Fruit fly (Drosophila melanogaster) whole organism, embryonic: ENCODE measurements around the gene CG14395.

ENCODE experiments used
- Asciz ChIP-seq: fragments of 200-800 bp; sonication (Bioruptor generic); optimal IDR thresholded peaks from 2 replicates; lab custom pipeline; 2017; ENCODE audit warnings: missing biosample characterization, mild to moderate bottlenecking, missing genetic modification characterization, missing genetic modification reagents
- Atf6 ChIP-seq: fragments of 200-800 bp; sonication (Bioruptor generic); IDR thresholded peaks from 2 replicates; pipeline ENCODE4 v1.3.6; 2022; ENCODE audit warnings: missing biosample characterization, missing genetic modification characterization
- BtbVII ChIP-seq: fragments of 200-800 bp; sonication (Bioruptor generic); optimal IDR thresholded peaks from 3 replicates; lab custom pipeline; 2017; ENCODE audit warnings: missing biosample characterization, mild to moderate bottlenecking, missing genetic modification characterization
- CG10543 ChIP-seq: fragments of 200-800 bp; sonication (Bioruptor generic); optimal IDR thresholded peaks from 3 replicates; lab custom pipeline; 2017; ENCODE audit warnings: missing biosample characterization, mild to moderate bottlenecking, missing genetic modification characterization, moderate library complexity
- CG10654 ChIP-seq: fragments of 200-800 bp; sonication (Bioruptor generic); optimal IDR thresholded peaks from 2 replicates; lab custom pipeline; 2016; ENCODE audit warnings: missing biosample characterization, missing genetic modification characterization
- CG11085 ChIP-seq: fragments of 200-800 bp; sonication (Bioruptor generic); IDR thresholded peaks from 2 replicates; pipeline ENCODE4 v1.3.6; 2022; ENCODE audit warnings: missing biosample characterization, missing genetic modification characterization
- CG11398 ChIP-seq: fragments of 200-800 bp; sonication (Bioruptor generic); optimal IDR thresholded peaks from 2 replicates; lab custom pipeline; 2016; ENCODE audit warnings: missing biosample characterization, missing genetic modification characterization
- CG11504 ChIP-seq: fragments of 200-800 bp; sonication (Bioruptor generic); optimal IDR thresholded peaks from 3 replicates; lab custom pipeline; 2019; ENCODE audit warnings: missing biosample characterization, mild to moderate bottlenecking, missing genetic modification characterization, moderate library complexity
- CG12659 ChIP-seq: fragments of 200-800 bp; sonication (Bioruptor generic); optimal IDR thresholded peaks from 3 replicates; lab custom pipeline; 2017; ENCODE audit warnings: mild to moderate bottlenecking, missing biosample characterization, missing genetic modification reagents, missing genetic modification characterization
- CG14965 ChIP-seq: fragments of 200-800 bp; sonication (Bioruptor generic); optimal IDR thresholded peaks from 2 replicates; lab custom pipeline; 2016; ENCODE audit warnings: missing biosample characterization, missing genetic modification characterization, borderline replicate concordance
- CG15073 ChIP-seq: fragments of 200-800 bp; sonication (Bioruptor generic); optimal IDR thresholded peaks from 2 replicates; lab custom pipeline; 2016; ENCODE audit warnings: missing biosample characterization, missing genetic modification characterization
- CG30020 ChIP-seq: fragments of 200-800 bp; optimal IDR thresholded peaks from 2 replicates; lab custom pipeline; 2019; ENCODE audit warnings: missing biosample characterization, mild to moderate bottlenecking, missing genetic modification characterization, moderate library complexity
- CG32767 ChIP-seq: fragments of 200-800 bp; sonication (Bioruptor generic); IDR thresholded peaks from 2 replicates; pipeline ENCODE4 v1.3.6; 2022; ENCODE audit warnings: missing biosample characterization, missing genetic modification characterization
- CG3281 ChIP-seq: fragments of 200-800 bp; sonication (Bioruptor generic); optimal IDR thresholded peaks from 3 replicates; lab custom pipeline; 2017; ENCODE audit warnings: missing biosample characterization, mild to moderate bottlenecking, missing genetic modification characterization
- CG3847 ChIP-seq: fragments of 200-800 bp; sonication (Bioruptor generic); IDR thresholded peaks from 2 replicates; pipeline ENCODE4 v1.3.6; 2022; ENCODE audit warnings: missing biosample characterization, missing genetic modification characterization
- CG5180 ChIP-seq: fragments of 200-800 bp; sonication (Bioruptor generic); optimal IDR thresholded peaks from 3 replicates; lab custom pipeline; 2017; ENCODE audit warnings: missing biosample characterization, missing genetic modification characterization, mild to moderate bottlenecking, moderate library complexity, missing genetic modification reagents
- CG6175 ChIP-seq: fragments of 200-800 bp; sonication (Bioruptor generic); IDR thresholded peaks from 3 replicates; pipeline ENCODE4 v1.3.6; 2022; ENCODE audit warnings: missing biosample characterization, missing genetic modification characterization
- CG7839 ChIP-seq: fragments of 200-800 bp; sonication (Bioruptor generic); optimal IDR thresholded peaks from 3 replicates; lab custom pipeline; 2018; ENCODE audit warnings: missing biosample characterization, mild to moderate bottlenecking, missing genetic modification characterization, moderate library complexity
- CG7928 ChIP-seq: fragments of 200-800 bp; sonication (Bioruptor generic); optimal IDR thresholded peaks from 2 replicates; lab custom pipeline; 2017; ENCODE audit warnings: missing biosample characterization, mild to moderate bottlenecking, missing genetic modification characterization
- CG8478 ChIP-seq: fragments of >200 bp; optimal IDR thresholded peaks from 2 replicates; lab custom pipeline; 2018
- CoRest ChIP-seq: fragments of 200-800 bp; sonication (Bioruptor generic); optimal IDR thresholded peaks from 3 replicates; lab custom pipeline; 2018; ENCODE audit warnings: missing biosample characterization, mild to moderate bottlenecking, missing genetic modification characterization, moderate library complexity
- D19B ChIP-seq: fragments of 200-800 bp; sonication (Bioruptor generic); optimal IDR thresholded peaks from 2 replicates; lab custom pipeline; 2017; ENCODE audit warnings: missing biosample characterization, mild to moderate bottlenecking, missing genetic modification characterization
- Dek ChIP-seq: fragments of 200-800 bp; sonication (Bioruptor generic); optimal IDR thresholded peaks from 3 replicates; lab custom pipeline; 2019; ENCODE audit warnings: missing biosample characterization, mild to moderate bottlenecking, missing genetic modification characterization, moderate library complexity
- H2.0 ChIP-seq: fragments of 200-800 bp; sonication (Bioruptor generic); IDR thresholded peaks from 2 replicates; pipeline ENCODE4 v1.3.6; 2022; ENCODE audit warnings: missing biosample characterization, missing genetic modification characterization
- HLHmδ ChIP-seq: fragments of 200-800 bp; sonication (Bioruptor generic); optimal IDR thresholded peaks from 2 replicates; lab custom pipeline; 2018; ENCODE audit warnings: missing biosample characterization, mild to moderate bottlenecking, missing genetic modification characterization, moderate library complexity
- Hmx ChIP-seq: fragments of 200-800 bp; sonication (Bioruptor generic); optimal IDR thresholded peaks from 2 replicates; lab custom pipeline; 2016; ENCODE audit warnings: missing biosample characterization, missing genetic modification characterization
- Kr ChIP-seq: fragments of 200-800 bp; sonication (Bioruptor generic); optimal IDR thresholded peaks from 2 replicates; lab custom pipeline; 2017; ENCODE audit warnings: missing biosample characterization, mild to moderate bottlenecking, missing genetic modification characterization
- Scr ChIP-seq: fragments of 200-800 bp; sonication (Bioruptor generic); IDR thresholded peaks from 2 replicates; pipeline ENCODE4 v1.3.6; 2022; ENCODE audit warnings: missing biosample characterization, missing genetic modification characterization; ENCODE audit not compliant: partially characterized antibody
- Spps ChIP-seq: fragments of 200-800 bp; sonication (Bioruptor generic); optimal IDR thresholded peaks from 2 replicates; lab custom pipeline; 2018; ENCODE audit warnings: missing biosample characterization, mild to moderate bottlenecking, missing genetic modification characterization
- TFAM ChIP-seq: fragments of 200-800 bp; sonication (Bioruptor generic); optimal IDR thresholded peaks from 2 replicates; lab custom pipeline; 2017; ENCODE audit warnings: missing biosample characterization, missing genetic modification characterization, inconsistent platforms
- Usf ChIP-seq: fragments of 200-800 bp; sonication (Bioruptor generic); optimal IDR thresholded peaks from 2 replicates; lab custom pipeline; 2017; ENCODE audit warnings: missing genotype, missing biosample characterization, missing genetic modification characterization
- ase ChIP-seq: fragments of 200-800 bp; sonication (Bioruptor generic); IDR thresholded peaks from 3 replicates; pipeline ENCODE4 v1.3.6; 2022; ENCODE audit warnings: missing biosample characterization, missing genetic modification characterization
- cas ChIP-seq: fragments of 200-800 bp; sonication (Bioruptor generic); IDR thresholded peaks from 2 replicates; pipeline ENCODE4 v1.3.6; 2022; ENCODE audit warnings: missing biosample characterization, missing genetic modification characterization
- ci ChIP-seq: fragments of 200-800 bp; sonication (Bioruptor generic); IDR thresholded peaks from 3 replicates; pipeline ENCODE4 v1.3.6; 2022; ENCODE audit warnings: missing biosample characterization, missing genetic modification characterization
- croc ChIP-seq: fragments of 200-800 bp; sonication (Bioruptor generic); conservative IDR thresholded peaks from 3 replicates; pipeline ENCODE4 v1.3.6; 2022; ENCODE audit warnings: missing biosample characterization, missing genetic modification characterization
- cwo ChIP-seq: fragments of 200-800 bp; sonication (Bioruptor generic); optimal IDR thresholded peaks from 3 replicates; lab custom pipeline; 2017; ENCODE audit warnings: missing biosample characterization, missing genetic modification characterization, mild to moderate bottlenecking, moderate library complexity, missing genetic modification reagents
- ftz-f1 ChIP-seq: fragments of 200-800 bp; sonication (Bioruptor generic); optimal IDR thresholded peaks from 2 replicates; lab custom pipeline; 2016; ENCODE audit warnings: missing biosample characterization, missing genetic modification characterization
- gcm2 ChIP-seq: fragments of 200-800 bp; sonication (Bioruptor generic); optimal IDR thresholded peaks from 2 replicates; lab custom pipeline; 2016; ENCODE audit warnings: missing biosample characterization, missing genetic modification characterization
- knrl ChIP-seq: fragments of 200-800 bp; sonication (Bioruptor generic); IDR thresholded peaks from 3 replicates; pipeline ENCODE4 v1.3.6; 2022; ENCODE audit warnings: missing biosample characterization, missing genetic modification characterization; ENCODE audit not compliant: partially characterized antibody
- nau ChIP-seq: fragments of 200-800 bp; sonication (Bioruptor generic); optimal IDR thresholded peaks from 3 replicates; lab custom pipeline; 2017; ENCODE audit warnings: missing biosample characterization, mild to moderate bottlenecking, missing genetic modification characterization, missing genetic modification reagents
- seq ChIP-seq: fragments of 200-800 bp; sonication (Bioruptor generic); IDR thresholded peaks from 2 replicates; pipeline ENCODE4 v1.3.6; 2022; ENCODE audit warnings: missing biosample characterization, missing genetic modification characterization
- shn ChIP-seq: fragments of 200-800 bp; sonication (Bioruptor generic); optimal IDR thresholded peaks from 3 replicates; lab custom pipeline; 2016; ENCODE audit warnings: missing biosample characterization, missing genetic modification characterization
- sisA ChIP-seq: fragments of 200-800 bp; sonication (Bioruptor generic); IDR thresholded peaks from 2 replicates; pipeline ENCODE4 v1.3.6; 2022; ENCODE audit warnings: missing biosample characterization, missing genetic modification characterization
- sr ChIP-seq: fragments of 200-800 bp; sonication (Bioruptor generic); IDR thresholded peaks from 3 replicates; pipeline ENCODE4 v1.3.6; 2022; ENCODE audit warnings: missing biosample characterization, missing genetic modification characterization
- ssp ChIP-seq: fragments of 200-800 bp; sonication (Bioruptor generic); IDR thresholded peaks from 2 replicates; pipeline ENCODE4 v1.3.6; 2022; ENCODE audit warnings: missing biosample characterization, missing genetic modification characterization
- tll ChIP-seq, 2 experiments: fragments of 200-800 bp in 1 of 2; fragments of >200 bp in 1 of 2; sonication (Bioruptor generic) in 1 of 2; optimal IDR thresholded peaks; 2 replicates each; lab custom pipeline; 2017 to 2019; ENCODE audit warnings: missing biosample characterization in 2 of 2, missing genetic modification characterization in 2 of 2, mild to moderate bottlenecking in 1 of 2, moderate library complexity in 1 of 2
- vvl ChIP-seq: fragments of 200-800 bp; sonication (Bioruptor generic); IDR thresholded peaks from 2 replicates; pipeline ENCODE4 v1.3.6; 2022; ENCODE audit warnings: missing biosample characterization, missing genetic modification characterization
- zf30C ChIP-seq: fragments of 200-800 bp; sonication (Bioruptor generic); optimal IDR thresholded peaks from 3 replicates; lab custom pipeline; 2018; ENCODE audit warnings: missing biosample characterization, mild to moderate bottlenecking, missing genetic modification characterization

CG14395 gene

DNA sequence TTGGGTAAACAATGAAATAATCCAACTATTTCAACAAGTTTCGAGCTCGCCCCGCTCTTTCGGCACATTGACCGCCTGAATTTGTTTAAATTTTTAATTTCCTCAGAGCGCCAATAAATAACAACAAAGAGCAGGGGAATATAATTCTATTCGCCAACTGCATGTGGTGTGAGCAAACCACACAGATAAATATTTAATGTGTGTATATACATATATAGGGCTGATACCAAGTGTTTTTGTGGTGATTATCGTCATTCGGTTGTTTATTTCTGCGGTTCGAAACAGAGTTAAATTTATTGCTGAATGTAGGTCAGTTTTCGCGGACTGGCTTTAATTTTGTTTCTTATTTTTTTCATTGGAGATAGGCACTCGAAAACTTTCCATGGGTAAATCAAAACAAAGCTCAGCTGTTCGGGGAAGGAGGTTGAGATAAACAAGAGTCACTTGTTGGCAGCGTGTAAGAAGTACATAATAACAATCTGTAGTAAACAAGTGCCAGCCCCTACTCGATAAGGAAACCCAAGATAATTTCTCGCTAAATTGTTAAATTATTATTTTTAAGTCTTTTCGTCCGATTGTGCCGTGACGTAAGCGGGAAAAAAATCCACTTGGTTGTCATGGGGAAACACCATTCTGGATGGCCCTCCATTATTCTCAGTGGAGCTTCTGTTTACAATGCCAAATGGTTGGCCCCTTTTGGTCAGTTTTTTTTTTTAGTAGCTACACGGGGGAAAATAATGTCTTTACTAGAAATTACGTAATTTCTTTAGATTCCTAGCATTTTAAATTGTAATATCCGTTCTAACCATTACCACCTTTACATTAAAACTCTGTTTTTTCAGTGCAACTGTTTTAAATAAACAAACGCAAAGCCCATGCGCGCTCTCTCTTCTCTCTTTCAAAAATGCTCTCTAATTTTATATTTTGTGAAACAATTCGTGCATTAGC lies 55.2 kb downstream of the CG14395 start (continued):
- no peak for TF ChIP-seq cas
- peak; percentile 56 for TF ChIP-seq CG3847 (GFP tag; lab: Robert Waterston, UW)
- TF ChIP-seq CG10543 (GFP tag; lab: Kevin White, UChicago) = no peak
- TF ChIP-seq D19B (GFP tag; lab: Kevin White, UChicago) = peak; percentile 37
- peak; percentile 42 for TF ChIP-seq CG3281 (GFP tag; lab: Kevin White, UChicago)
- TF ChIP-seq Hmx (GFP tag; lab: Kevin White, UChicago) = no peak
- TF ChIP-seq CG7839 (tag; lab: Kevin White, UChicago) = peak; percentile 61
- peak; percentile 36 for TF ChIP-seq Dek (tag; lab: Kevin White, UChicago)
- peak; percentile 49 for TF ChIP-seq CoRest (tag; lab: Kevin White, UChicago)
- TF ChIP-seq ftz-f1 (GFP tag; lab: Kevin White, UChicago) = no peak
- peak; percentile 50 for TF ChIP-seq CG10654 (GFP tag; lab: Kevin White, UChicago)
- TF ChIP-seq sisA (GFP tag; lab: Robert Waterston, UW) = peak; percentile 67
- peak; percentile 47 for TF ChIP-seq CG12659
- TF ChIP-seq vvl = peak; percentile 74
- TF ChIP-seq ssp (GFP tag; lab: Robert Waterston, UW) = no peak
- TF ChIP-seq BtbVII (GFP tag; lab: Kevin White, UChicago) = no peak
- peak; percentile 30 for TF ChIP-seq CG11398
- no peak for TF ChIP-seq gcm2 (GFP tag; lab: Kevin White, UChicago)
- 0 out of 2 replicates have a peak, but pooled peaks have one; percentile 29 for TF ChIP-seq CG32767 (GFP tag; lab: Robert Waterston, UW)
- no peak for TF ChIP-seq HLHmδ
- 0 out of 3 replicates have a peak, but pooled peaks have one; percentile 32 for TF ChIP-seq croc
- TF ChIP-seq shn (GFP tag; lab: Kevin White, UChicago) = peak; percentile 4
- peak; percentile 53; the same call in 1 of the 2 replicates for TF ChIP-seq CG11085
- peak; percentile 56; the same call in 2 of the 3 replicates for TF ChIP-seq ase
- TF ChIP-seq nau = peak; percentile 3
- TF ChIP-seq CG30020 (tag; lab: Kevin White, UChicago) = no peak
- no peak for TF ChIP-seq CG14965 (GFP tag; lab: Kevin White, UChicago)
- peak; percentile 21 for TF ChIP-seq Asciz
- no peak for TF ChIP-seq CG7928
- peak; percentile 56 for TF ChIP-seq H2.0 (GFP tag; lab: Robert Waterston, UW)
- no peak for TF ChIP-seq CG6175 (GFP tag; lab: Robert Waterston, UW)
- TF ChIP-seq CG15073 (GFP tag; lab: Kevin White, UChicago) = no peak
- no peak for TF ChIP-seq Kr (GFP tag; lab: Kevin White, UChicago)
- TF ChIP-seq Spps (tag; lab: Kevin White, UChicago) = no peak
- no peak for TF ChIP-seq TFAM (GFP tag; lab: Kevin White, UChicago)
- TF ChIP-seq CG11504 = peak; percentile 71
- peak; percentile 52; the same call in 2 of the 3 replicates for TF ChIP-seq ci (GFP tag; lab: Robert Waterston, UW)
- no peak for TF ChIP-seq knrl
- TF ChIP-seq cwo (GFP tag; lab: Kevin White, UChicago) = peak; percentile 51
- no peak for TF ChIP-seq Scr (GFP tag; lab: Robert Waterston, UW)
- TF ChIP-seq CG5180 (GFP tag; lab: Kevin White, UChicago) = peak; percentile 6
- TF ChIP-seq Atf6 = peak; percentile 38
- no peak for TF ChIP-seq Usf (GFP tag; lab: Kevin White, UChicago)
- TF ChIP-seq seq (GFP tag; lab: Robert Waterston, UW) = peak; percentile 62; the same call in 1 of the 2 replicates
- no peak for TF ChIP-seq sr (GFP tag; lab: Robert Waterston, UW)
- TF ChIP-seq tll (GFP tag; optimal IDR thresholded peaks at IDR 0.05; lab: Kevin White, UChicago) = no peak
- peak; percentile 64 for TF ChIP-seq zf30C (GFP tag; lab: Kevin White, UChicago)
- no peak for TF ChIP-seq CG8478
